Worm (Caenorhabditis elegans) whole organism, L4/young adult: ENCODE data around the gene B0034.1.

ENCODE experiments used
- W03F9.2 ChIP-seq: fragments of 150-350 bp; optimal IDR thresholded peaks from 2 replicates; lab custom pipeline; 2014; ENCODE audit warnings: missing biosample characterization, missing genetic modification characterization
- dao-5 ChIP-seq: sonication (generic microtip); optimal IDR thresholded peaks from 2 replicates; lab custom pipeline; 2016; ENCODE audit warnings: missing genotype, missing genetic modification characterization, moderate library complexity, missing compliant biosample characterization
- him-1 ChIP-seq: sonication (generic microtip); optimal IDR thresholded peaks from 2 replicates; lab custom pipeline; 2016; ENCODE audit warnings: missing genotype, missing genetic modification reagents, missing genetic modification characterization, missing compliant biosample characterization

Gene B0034.1

DNA sequence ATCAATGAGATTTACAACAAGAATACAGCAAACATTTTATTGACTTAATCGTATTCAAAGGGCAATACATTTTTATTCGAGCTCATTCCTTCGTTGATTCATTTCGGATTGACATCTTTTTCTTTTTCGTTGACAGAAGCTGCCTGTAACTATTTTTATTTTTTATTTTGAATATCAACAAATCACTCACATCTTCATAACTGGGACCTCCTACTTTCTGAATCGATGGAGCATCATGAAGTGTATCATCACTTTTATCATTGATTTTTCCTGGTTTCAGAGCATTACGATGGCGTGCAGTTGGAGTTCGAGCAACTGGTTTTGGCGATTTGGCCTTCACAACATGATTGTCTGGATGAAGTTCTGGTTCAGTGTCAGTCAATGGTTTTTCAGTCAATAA lies at the start of gene B0034.1:
Gene B0034.1 (plus strand): TSS at position 301 of the 400 bp plus-strand sequence.
- TF ChIP-seq him-1 (tag; lab: Kevin White, UChicago) (no peak), W03F9.2 (tag; lab: Kevin White, UChicago) (no peak), dao-5 (tag; lab: Kevin White, UChicago) (no peak)

DNA sequence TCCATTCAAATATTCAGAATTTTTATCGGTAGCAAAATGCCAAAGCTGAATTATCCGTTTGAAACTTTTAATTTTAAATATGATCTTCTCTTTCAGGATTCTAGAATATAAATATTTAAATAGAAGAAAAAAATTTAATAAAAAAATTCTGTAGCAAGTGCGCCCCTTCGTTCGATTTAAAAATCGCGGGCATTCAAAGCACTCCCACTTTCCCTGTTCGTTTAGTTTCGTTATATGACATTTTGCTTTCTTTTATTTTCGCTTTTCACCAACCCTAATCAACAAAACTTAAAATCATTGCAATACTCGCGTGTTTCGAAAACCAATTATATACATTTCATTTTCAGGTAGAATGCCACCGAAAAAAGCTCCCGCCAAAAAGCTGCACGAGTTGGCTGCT lies 46.5 kb upstream of the B0034.1 start, which contains the start of gene vrk-1:
Gene vrk-1 (plus strand): TSS at position 348 of the 400 bp plus-strand sequence.
- TF ChIP-seq dao-5 (tag; lab: Kevin White, UChicago) (no peak), W03F9.2 (tag; lab: Kevin White, UChicago) (no peak), him-1 (tag; lab: Kevin White, UChicago) (no peak)

DNA sequence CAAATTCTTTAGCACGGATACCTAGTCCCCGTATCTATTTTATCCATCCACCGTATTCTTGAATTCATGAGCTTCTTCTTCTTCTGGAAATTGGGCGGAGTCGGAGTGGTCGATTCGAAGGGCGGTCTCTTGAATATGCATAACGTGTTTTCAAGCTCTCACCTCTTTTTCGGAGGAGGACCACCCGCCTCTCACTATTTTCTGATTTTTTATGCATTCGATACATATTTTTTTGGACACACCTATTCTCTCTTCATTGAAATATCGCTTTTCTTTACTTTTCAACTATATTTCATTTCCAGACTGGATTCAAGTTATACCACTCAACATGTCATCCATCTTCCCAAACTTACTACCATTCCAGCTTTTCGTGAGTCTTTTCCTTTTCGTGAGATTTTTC lies 39.6 kb upstream of the B0034.1 start, which contains the start of gene egl-44:
Gene egl-44 (plus strand): TSS at position 301 of the 400 bp plus-strand sequence.
- TF ChIP-seq dao-5 (tag; lab: Kevin White, UChicago) (no peak), him-1 (tag; lab: Kevin White, UChicago) (no peak)

DNA sequence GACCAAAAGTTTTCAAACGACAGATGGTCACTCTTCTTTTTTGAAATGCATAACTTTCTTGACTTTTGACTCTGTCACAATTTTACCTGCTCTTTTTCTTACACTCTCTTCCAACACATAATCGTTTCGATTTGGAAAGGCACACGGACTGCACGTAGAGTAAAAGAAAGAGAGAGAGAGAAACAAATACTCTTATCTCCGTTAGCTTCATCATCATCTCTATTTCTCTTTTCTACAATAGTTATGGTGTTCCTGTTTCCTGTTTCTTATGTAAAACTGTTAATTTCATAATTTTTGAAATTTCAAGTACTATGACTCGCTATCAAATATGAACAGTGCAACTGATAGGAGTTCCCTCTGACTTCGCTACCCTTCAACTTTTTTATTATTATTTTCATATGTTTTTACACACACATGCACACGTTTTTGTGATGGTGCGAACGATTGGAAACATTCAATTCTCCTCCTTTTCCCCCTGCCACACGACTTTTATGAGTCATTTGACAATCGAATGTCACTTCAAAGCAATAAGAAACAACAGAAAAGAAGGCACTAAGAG lies 38.0 kb upstream of the B0034.1 start:
- TF ChIP-seq him-1 (tag; lab: Kevin White, UChicago): no peak
- TF ChIP-seq W03F9.2 (tag; lab: Kevin White, UChicago): peak; percentile 55
- no peak for TF ChIP-seq dao-5 (tag; lab: Kevin White, UChicago)

DNA sequence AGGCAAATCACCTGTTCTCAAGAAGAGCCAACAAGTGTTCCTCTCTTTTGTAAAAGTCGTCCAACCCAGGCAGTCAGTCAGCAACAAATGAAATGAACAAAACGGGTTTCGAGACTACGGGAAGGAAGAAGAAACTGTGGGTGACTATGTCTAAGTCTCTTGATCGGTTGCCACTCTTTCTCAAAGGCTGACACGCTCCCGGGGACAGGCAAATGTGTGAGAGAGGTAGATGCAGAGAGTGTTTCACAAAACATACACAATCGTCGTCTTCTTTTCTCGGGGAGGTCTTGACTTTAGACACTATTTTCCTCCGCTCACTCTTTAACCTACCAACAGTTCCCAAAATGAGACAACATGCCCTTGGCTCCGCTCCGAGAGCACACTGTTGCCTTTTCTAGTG lies 37.0 kb upstream of the B0034.1 start:
- TF ChIP-seq dao-5 (tag; lab: Kevin White, UChicago) (peak; percentile 25), him-1 (tag; lab: Kevin White, UChicago) (no peak), W03F9.2 (tag; lab: Kevin White, UChicago) (no peak)

DNA sequence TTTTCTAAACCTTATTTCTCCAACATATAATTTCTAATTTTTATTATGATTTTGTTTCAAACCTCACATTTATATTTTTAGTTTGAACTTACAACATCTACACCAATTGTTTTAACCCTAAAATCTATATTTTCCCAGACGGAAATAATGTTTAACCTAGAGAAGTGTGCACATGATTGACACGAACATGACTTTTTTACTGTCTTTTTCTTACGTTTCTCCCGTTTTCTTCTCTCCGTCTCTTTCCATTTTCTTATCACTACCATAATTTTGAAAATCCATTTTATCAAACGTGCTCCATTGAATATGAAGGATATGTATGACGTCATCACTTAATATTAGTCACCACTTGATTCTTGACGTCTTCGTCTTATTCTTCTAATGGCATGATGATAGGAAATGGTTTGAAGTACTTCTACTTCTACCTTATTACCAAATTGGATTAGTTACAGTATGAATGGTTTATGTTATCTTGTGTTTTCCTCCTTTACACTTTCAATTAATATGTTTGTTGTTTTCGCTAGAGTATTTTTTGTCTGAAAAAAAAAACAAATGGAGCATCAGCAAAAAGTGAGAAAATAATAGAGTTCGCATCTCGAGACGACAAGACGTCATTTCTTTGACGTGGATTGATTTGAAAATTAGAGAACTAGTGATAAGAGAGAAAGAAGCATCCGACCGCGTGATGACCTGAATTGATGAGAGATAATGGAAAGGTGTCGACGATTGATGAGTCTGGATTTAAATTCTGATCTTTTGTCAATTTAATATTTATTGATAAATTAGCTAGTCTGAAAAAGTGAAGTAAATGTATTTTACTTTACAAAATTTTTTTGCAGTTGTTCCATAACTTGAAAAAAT lies 36.0 kb upstream of the B0034.1 start:
- TF ChIP-seq W03F9.2 (tag; lab: Kevin White, UChicago) (no peak), dao-5 (tag; lab: Kevin White, UChicago) (no peak), him-1 (tag; lab: Kevin White, UChicago) (no peak)

DNA sequence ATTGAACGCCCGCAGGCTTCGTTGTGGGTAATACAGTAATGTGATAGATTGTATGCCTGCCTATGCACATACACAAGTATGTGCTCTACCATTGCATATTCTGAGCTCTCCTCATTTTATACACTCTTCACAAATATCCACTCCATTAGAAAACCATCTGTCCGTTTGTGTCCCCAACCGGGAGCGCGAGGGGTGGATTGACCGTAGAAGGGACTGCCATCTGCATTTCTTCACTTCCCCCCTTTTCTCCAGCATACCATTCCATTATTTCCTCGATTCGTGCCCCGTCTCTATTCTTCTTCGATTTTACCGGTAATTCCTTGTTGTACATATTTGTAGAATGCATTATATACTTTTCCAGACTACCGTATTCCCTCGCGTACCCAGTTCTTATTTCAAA lies 35.0 kb upstream of the B0034.1 start:
- no peak for TF ChIP-seq dao-5 (tag; lab: Kevin White, UChicago)
- TF ChIP-seq him-1 (tag; lab: Kevin White, UChicago): no peak
- TF ChIP-seq W03F9.2 (tag; lab: Kevin White, UChicago): no peak

DNA sequence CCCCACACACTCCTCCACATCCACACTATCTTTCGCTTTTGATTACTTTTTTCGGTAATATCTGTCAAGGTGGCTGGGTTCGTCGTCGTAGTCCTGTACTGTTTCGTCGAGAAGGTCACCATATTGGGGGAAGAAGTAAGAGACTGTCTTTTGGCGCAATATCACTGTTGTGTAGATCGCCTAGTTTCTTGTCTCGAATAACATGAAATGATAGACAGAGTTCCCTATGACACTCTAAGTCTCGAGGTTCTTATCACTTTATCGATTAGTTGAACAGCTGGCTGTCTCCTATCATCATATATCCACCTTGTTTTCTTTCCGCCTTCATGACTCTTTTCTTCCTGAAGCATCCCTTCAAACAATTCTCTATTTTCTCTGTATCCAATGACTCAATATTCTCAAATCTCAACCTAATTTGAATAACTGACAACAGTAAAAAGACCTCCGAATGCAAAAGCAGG lies 34.1 kb upstream of the B0034.1 start:
- TF ChIP-seq dao-5 (tag; lab: Kevin White, UChicago) (no peak), W03F9.2 (tag; lab: Kevin White, UChicago) (no peak), him-1 (tag; lab: Kevin White, UChicago) (no peak)

DNA sequence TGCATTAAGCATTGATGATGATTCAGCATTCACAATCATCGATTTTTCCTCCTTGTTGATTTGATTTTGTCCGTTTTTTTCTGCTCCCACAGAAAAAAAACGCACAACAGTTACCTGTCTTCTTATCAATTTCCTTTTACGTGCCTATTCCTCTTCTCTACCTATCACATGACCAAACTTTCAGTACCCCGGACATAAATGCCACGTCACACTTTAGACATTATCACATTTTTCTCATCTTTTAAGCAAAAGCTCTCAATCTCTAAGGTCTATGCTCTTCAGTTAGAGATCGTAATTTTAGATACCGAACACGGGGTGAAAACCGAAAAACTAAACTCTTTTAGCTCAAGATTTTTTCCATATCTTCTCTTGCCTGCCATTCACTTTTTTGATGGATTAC lies 32.1 kb upstream of the B0034.1 start:
- no peak for TF ChIP-seq him-1 (tag; lab: Kevin White, UChicago)
- no peak for TF ChIP-seq W03F9.2 (tag; lab: Kevin White, UChicago)
- no peak for TF ChIP-seq dao-5 (tag; lab: Kevin White, UChicago)

DNA sequence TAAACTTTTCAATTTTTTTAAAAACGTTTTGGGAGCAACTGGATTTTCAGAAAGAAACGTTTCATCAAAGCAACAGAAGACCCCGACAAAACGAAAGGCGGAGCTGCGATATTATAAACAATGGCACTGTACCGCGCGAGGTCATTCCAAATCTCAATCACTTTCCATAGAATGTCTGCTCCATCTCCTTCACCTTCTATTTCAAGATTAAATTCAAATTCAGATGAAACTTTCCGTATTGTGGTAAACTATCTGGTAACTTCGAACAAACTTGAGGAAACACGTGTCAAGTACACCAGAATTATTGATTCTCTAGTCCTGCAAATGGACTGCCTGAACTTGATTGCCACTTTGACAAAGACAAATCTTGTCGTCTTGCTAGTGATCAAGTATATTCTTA lies 27.3 kb upstream of the B0034.1 start, which contains the start of gene F28B12.6:
Gene F28B12.6 (plus strand): TSS at position 49 of the 400 bp plus-strand sequence.
- TF ChIP-seq W03F9.2 (tag; lab: Kevin White, UChicago): no peak

DNA sequence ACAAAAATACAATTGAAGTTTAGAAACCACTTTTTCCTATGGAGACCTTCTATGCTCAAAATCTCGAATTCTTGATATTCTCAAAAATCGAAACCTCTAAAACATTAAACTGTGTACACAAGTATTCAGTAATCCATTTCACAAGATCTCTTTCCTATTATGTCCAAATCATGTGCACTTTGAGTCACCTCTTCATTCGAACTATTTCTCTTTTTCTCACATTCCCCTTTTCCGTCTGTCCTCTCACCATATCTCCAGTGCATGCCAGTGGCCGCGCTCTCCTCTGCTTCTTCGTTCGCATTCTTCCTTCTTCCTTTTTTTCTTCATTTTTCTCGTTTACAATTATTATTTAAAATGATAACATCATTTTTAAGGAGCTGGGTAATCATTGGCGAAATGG lies 25.5 kb upstream of the B0034.1 start, which contains the start of gene F28B12.1:
Gene F28B12.1 (plus strand): TSS at position 335 of the 400 bp plus-strand sequence.
- TF ChIP-seq dao-5 (tag; lab: Kevin White, UChicago): no peak
- TF ChIP-seq him-1 (tag; lab: Kevin White, UChicago): peak; percentile 16

DNA sequence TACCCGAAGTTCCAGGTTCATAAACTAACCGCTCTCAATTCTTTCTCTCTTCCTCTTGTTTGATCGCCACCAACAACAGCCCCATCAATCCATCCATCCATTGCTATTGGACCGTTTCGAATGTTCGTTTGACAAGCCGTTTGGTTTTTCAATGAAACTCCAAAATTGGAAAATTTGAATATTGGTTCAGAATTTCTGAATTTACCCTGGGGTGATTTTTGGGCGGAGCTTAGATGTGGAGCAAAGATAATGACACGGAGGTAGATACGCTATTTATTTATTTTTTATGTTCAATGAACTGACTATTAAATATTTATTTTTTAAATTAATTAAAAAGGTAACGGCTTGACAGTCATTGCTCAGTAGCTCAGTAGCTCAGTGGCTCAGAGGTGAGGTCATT lies 23.9 kb upstream of the B0034.1 start, which contains the start of gene B0034.2:
Gene B0034.2 (minus strand): TSS at position 101 of the 400 bp plus-strand sequence.
- no peak for TF ChIP-seq him-1 (tag; lab: Kevin White, UChicago)
- TF ChIP-seq dao-5 (tag; lab: Kevin White, UChicago): no peak
- no peak for TF ChIP-seq W03F9.2 (tag; lab: Kevin White, UChicago)

DNA sequence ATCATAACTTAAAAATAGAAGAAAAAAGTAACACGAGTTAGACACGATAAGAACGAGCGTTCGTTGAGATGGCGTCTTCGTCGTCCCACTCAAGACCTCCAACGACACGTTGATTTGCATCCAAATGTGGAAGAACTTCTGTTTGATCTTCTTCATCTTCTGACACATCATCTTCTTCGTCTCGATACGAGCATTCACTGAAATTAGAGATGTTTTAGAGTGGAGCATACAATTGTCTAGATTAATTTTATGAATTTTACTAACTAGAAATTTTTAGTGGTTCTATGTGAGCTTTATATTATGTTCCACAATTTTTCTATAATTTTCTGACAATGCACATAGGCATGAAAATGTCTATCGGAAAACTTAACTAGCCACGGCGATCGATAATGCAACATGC lies 22.3 kb upstream of the B0034.1 start:
- TF ChIP-seq W03F9.2 (tag; lab: Kevin White, UChicago) (no peak), dao-5 (tag; lab: Kevin White, UChicago) (no peak), him-1 (tag; lab: Kevin White, UChicago) (no peak)
